Worm (Caenorhabditis elegans) whole organism, mixed stage, embryonic: ENCODE data around the gene chc-1.

ENCODE experiments used
- M03D4.4 ChIP-seq: sonication (generic microtip); optimal IDR thresholded peaks from 2 replicates; lab custom pipeline; 2017; ENCODE audit warnings: mild to moderate bottlenecking, missing genetic modification characterization, missing compliant biosample characterization
- bed-3 ChIP-seq: fragments of 200-800 bp; sonication (Bioruptor generic); optimal IDR thresholded peaks from 3 replicates; lab custom pipeline; 2018; ENCODE audit warnings: mild to moderate bottlenecking, missing genetic modification characterization, moderate library complexity, missing compliant biosample characterization
- ceh-39 ChIP-seq: fragments of 150-350 bp; optimal IDR thresholded peaks from 2 replicates; lab custom pipeline; 2014; ENCODE audit warnings: missing biosample characterization, missing genetic modification characterization
- ceh-83 ChIP-seq: fragments of 200-800 bp; sonication (Bioruptor generic); optimal IDR thresholded peaks from 2 replicates; lab custom pipeline; 2018; ENCODE audit warnings: mild to moderate bottlenecking, missing genetic modification characterization, missing compliant biosample characterization
- ces-1 ChIP-seq: fragments of 150-350 bp; optimal IDR thresholded peaks from 2 replicates; lab custom pipeline; 2014; ENCODE audit warnings: missing biosample characterization, missing genetic modification reagents, missing genetic modification characterization
- cnd-1 ChIP-seq: fragments of 200-800 bp; sonication (Bioruptor generic); optimal IDR thresholded peaks from 2 replicates; lab custom pipeline; 2018; ENCODE audit warnings: mild to moderate bottlenecking, missing genetic modification characterization, missing compliant biosample characterization
- drap-1 ChIP-seq: fragments of 200-800 bp; sonication (Bioruptor generic); optimal IDR thresholded peaks from 3 replicates; lab custom pipeline; 2018; ENCODE audit warnings: mild to moderate bottlenecking, missing genetic modification characterization, missing compliant biosample characterization
- elt-3 ChIP-seq: fragments of 150-350 bp; optimal IDR thresholded peaks from 2 replicates; lab custom pipeline; 2014; ENCODE audit warnings: missing biosample characterization, missing genetic modification characterization
- flh-1 ChIP-seq: fragments of 200-800 bp; sonication (Bioruptor generic); optimal IDR thresholded peaks from 2 replicates; lab custom pipeline; 2018; ENCODE audit warnings: mild to moderate bottlenecking, missing genetic modification characterization, moderate library complexity, missing compliant biosample characterization
- ham-2 ChIP-seq: fragments of 200-800 bp; sonication (Bioruptor generic); optimal IDR thresholded peaks from 2 replicates; lab custom pipeline; 2018; ENCODE audit warnings: mild to moderate bottlenecking, missing genetic modification characterization, missing compliant biosample characterization
- hlh-1 ChIP-seq: fragments of 150-350 bp; optimal IDR thresholded peaks from 2 replicates; lab custom pipeline; 2014; ENCODE audit warnings: missing biosample characterization, missing genetic modification reagents, missing genetic modification characterization
- lin-13 ChIP-seq: fragments of 150-350 bp; optimal IDR thresholded peaks from 2 replicates; lab custom pipeline; 2014; ENCODE audit warnings: missing biosample characterization, missing genetic modification characterization
- lin-32 ChIP-seq: fragments of 200-800 bp; sonication (Bioruptor generic); optimal IDR thresholded peaks from 2 replicates; lab custom pipeline; 2018; ENCODE audit warnings: mild to moderate bottlenecking, missing genetic modification characterization, missing compliant biosample characterization
- lsy-2 ChIP-seq: fragments of 150-350 bp; optimal IDR thresholded peaks from 2 replicates; lab custom pipeline; 2014; ENCODE audit warnings: missing biosample characterization, missing genetic modification characterization
- mab-5 ChIP-seq: fragments of 150-350 bp; optimal IDR thresholded peaks from 2 replicates; lab custom pipeline; 2014; ENCODE audit warnings: missing biosample characterization, missing genetic modification characterization
- mls-2 ChIP-seq: sonication (generic microtip); optimal IDR thresholded peaks from 2 replicates; lab custom pipeline; 2016; ENCODE audit warnings: mild to moderate bottlenecking, missing genetic modification characterization, moderate library complexity, missing compliant biosample characterization
- nhr-12 ChIP-seq: fragments of 150-350 bp; optimal IDR thresholded peaks from 2 replicates; lab custom pipeline; 2014; ENCODE audit warnings: missing biosample characterization, missing genetic modification characterization
- nhr-2 ChIP-seq: fragments of 150-350 bp; optimal IDR thresholded peaks from 2 replicates; lab custom pipeline; 2014; ENCODE audit warnings: missing biosample characterization, missing genetic modification characterization
- nhr-237 ChIP-seq: fragments of 150-350 bp; optimal IDR thresholded peaks from 2 replicates; lab custom pipeline; 2014; ENCODE audit warnings: missing biosample characterization, missing genetic modification characterization
- nhr-28 ChIP-seq: fragments of 150-350 bp; optimal IDR thresholded peaks from 2 replicates; lab custom pipeline; 2014; ENCODE audit warnings: missing biosample characterization, missing genetic modification characterization
- nhr-76 ChIP-seq: sonication (generic microtip); optimal IDR thresholded peaks from 2 replicates; lab custom pipeline; 2017; ENCODE audit warnings: missing biosample characterization, missing genetic modification characterization
- pha-4 ChIP-seq: fragments of 150-350 bp; optimal IDR thresholded peaks from 2 replicates; lab custom pipeline; 2018; ENCODE audit warnings: missing biosample characterization, missing genetic modification reagents, missing genetic modification characterization
- snpc-4 ChIP-seq: fragments of 150-350 bp; optimal IDR thresholded peaks from 2 replicates; lab custom pipeline; 2014; ENCODE audit warnings: missing biosample characterization, missing genetic modification characterization
- sptf-1 ChIP-seq: sonication (generic microtip); optimal IDR thresholded peaks from 2 replicates; lab custom pipeline; 2017; ENCODE audit warnings: mild to moderate bottlenecking, missing genetic modification characterization, moderate library complexity, missing compliant biosample characterization
- tbx-8 ChIP-seq: fragments of 200-800 bp; sonication (Bioruptor generic); optimal IDR thresholded peaks from 2 replicates; lab custom pipeline; 2018; ENCODE audit warnings: mild to moderate bottlenecking, missing genetic modification characterization, moderate library complexity, missing compliant biosample characterization
- unc-120 ChIP-seq: sonication (generic microtip); optimal IDR thresholded peaks from 2 replicates; lab custom pipeline; 2017; ENCODE audit warnings: missing genetic modification characterization, missing compliant biosample characterization; ENCODE audit not compliant: poor library complexity, severe bottlenecking
- unc-39 ChIP-seq: fragments of 150-350 bp; optimal IDR thresholded peaks from 2 replicates; lab custom pipeline; 2014; ENCODE audit warnings: missing biosample characterization, missing genetic modification characterization
- unc-62 ChIP-seq: fragments of 150-350 bp; optimal IDR thresholded peaks from 2 replicates; lab custom pipeline; 2014; ENCODE audit warnings: missing biosample characterization, missing genetic modification reagents, missing genetic modification characterization
- zip-8 ChIP-seq: fragments of 150-350 bp; optimal IDR thresholded peaks from 2 replicates; lab custom pipeline; 2014; ENCODE audit warnings: missing biosample characterization, missing genetic modification characterization
- ztf-11 ChIP-seq: fragments of 150-350 bp; optimal IDR thresholded peaks from 2 replicates; lab custom pipeline; 2014; ENCODE audit warnings: missing biosample characterization, missing genetic modification characterization

Gene chc-1

ce11 chrIII:10209703-10210102 is 6.1 kb downstream of the chc-1 start, which contains the start of gene T20G5.9:
TSS of gene T20G5.9 (plus strand) at chrIII:10209840.
- TF ChIP-seq nhr-2 (tag; lab: Kevin White, UChicago) (no peak), hlh-1 (no peak), lin-32 (GFP tag; lab: Kevin White, UChicago) (no peak), sptf-1 (no peak), unc-120 (tag; lab: Kevin White, UChicago) (no peak), elt-3 (tag; lab: Kevin White, UChicago) (no peak), nhr-28 (tag; lab: Kevin White, UChicago) (no peak), pha-4 (tag; lab: Kevin White, UChicago) (no peak), drap-1 (no peak), mab-5 (tag; lab: Kevin White, UChicago) (no peak), cnd-1 (tag; lab: Kevin White, UChicago) (no peak), nhr-76 (tag; lab: Kevin White, UChicago) (no peak), lin-13 (tag; lab: Kevin White, UChicago) (no peak), zip-8 (tag; lab: Kevin White, UChicago) (no peak), M03D4.4 (no peak), unc-62 (GFP tag; lab: Kevin White, UChicago) (no peak), ztf-11 (no peak), ces-1 (no peak), nhr-237 (no peak)

- no peak for TF ChIP-seq sptf-1
- TF ChIP-seq lsy-2 (tag; lab: Kevin White, UChicago): peak; percentile 2
- peak; percentile 98 for TF ChIP-seq zip-8 (tag; lab: Kevin White, UChicago)
- TF ChIP-seq ceh-83 (GFP tag; lab: Kevin White, UChicago): no peak
- TF ChIP-seq ces-1: peak; percentile 9
Observed at ce11 chrIII:10211889-10212494, 8.4 kb downstream of the chc-1 start, which contains the start of the genes blos-1 and best-18. TSS of gene blos-1 (minus strand) at chrIII:10211946. TSS of gene best-18 (plus strand) at chrIII:10212396.

- TF ChIP-seq M03D4.4 (no peak), lsy-2 (tag; lab: Kevin White, UChicago) (no peak), nhr-237 (no peak), ceh-39 (no peak), mls-2 (tag; lab: Kevin White, UChicago) (no peak), unc-120 (tag; lab: Kevin White, UChicago) (no peak), ces-1 (no peak), nhr-76 (tag; lab: Kevin White, UChicago) (no peak), cnd-1 (tag; lab: Kevin White, UChicago) (no peak), nhr-28 (tag; lab: Kevin White, UChicago) (no peak), mab-5 (tag; lab: Kevin White, UChicago) (no peak), nhr-2 (tag; lab: Kevin White, UChicago) (no peak), drap-1 (no peak), snpc-4 (tag; lab: Kevin White, UChicago) (no peak), lin-13 (tag; lab: Kevin White, UChicago) (no peak), unc-39 (no peak), ham-2 (GFP tag; lab: Kevin White, UChicago) (no peak), nhr-12 (tag; lab: Kevin White, UChicago) (no peak), elt-3 (tag; lab: Kevin White, UChicago) (no peak)
Observed at ce11 chrIII:10214540-10214979, 10.9 kb downstream of the chc-1 start.

- TF ChIP-seq tbx-8 (GFP tag; lab: Kevin White, UChicago) (no peak), elt-3 (tag; lab: Kevin White, UChicago) (no peak), sptf-1 (no peak), unc-120 (tag; lab: Kevin White, UChicago) (no peak), M03D4.4 (no peak), lin-32 (GFP tag; lab: Kevin White, UChicago) (no peak), ham-2 (GFP tag; lab: Kevin White, UChicago) (no peak), ceh-39 (no peak), bed-3 (GFP tag; lab: Kevin White, UChicago) (no peak), unc-62 (GFP tag; lab: Kevin White, UChicago) (no peak), snpc-4 (tag; lab: Kevin White, UChicago) (no peak), flh-1 (GFP tag; lab: Kevin White, UChicago) (no peak)
Observed at ce11 chrIII:10215882-10216281, 12.3 kb downstream of the chc-1 start.
